Worm (Caenorhabditis elegans): Measurements from ENCODE around the gene col-99.

col-99 gene

ce11 chrIV:171036-171435 lies 23.3 kb upstream of the col-99 start:
- TF ChIP-seq nhr-25 (tag; optimal IDR thresholded peaks at IDR 0.05) (peak; percentile 20), nhr-21 (tag; optimal IDR thresholded peaks at IDR 0.05) (no peak)

DNA sequence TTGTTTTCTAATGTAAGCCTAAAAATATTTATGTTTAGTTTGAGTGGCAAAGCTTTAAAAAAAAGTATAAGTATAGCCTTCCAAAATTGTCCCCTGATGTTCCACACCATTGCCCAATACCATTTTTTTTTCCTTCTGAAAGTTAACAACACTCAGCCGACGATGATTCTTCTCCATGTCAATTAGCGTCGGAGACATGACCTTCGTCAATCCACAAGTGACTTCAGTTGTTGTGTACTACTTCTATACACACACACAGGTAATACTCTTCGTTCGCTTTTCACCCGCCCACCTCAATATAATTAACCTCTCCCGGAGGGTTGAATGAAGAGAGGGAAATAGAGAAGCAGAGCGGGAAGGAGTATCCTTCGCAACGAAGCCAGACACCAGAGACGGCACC lies 17.1 kb upstream of the col-99 start, which contains the start of gene cutl-24:
cutl-24 (plus strand) TSS at position 301 of the 400 bp plus-strand sequence.
- TF ChIP-seq peb-1 (tag; optimal IDR thresholded peaks at IDR 0.05) (no peak), nhr-21 (tag; optimal IDR thresholded peaks at IDR 0.05) (no peak), elt-3 (tag; optimal IDR thresholded peaks at IDR 0.05) (no peak), ztf-1 (GFP tag; conservative IDR thresholded peaks at IDR 0.05) (no peak), nhr-23 (tag; optimal IDR thresholded peaks at IDR 0.05) (no peak), mab-5 (tag; optimal IDR thresholded peaks at IDR 0.05) (no peak), lin-13 (GFP tag; optimal IDR thresholded peaks at IDR 0.05) (no peak), ceh-16 (tag; optimal IDR thresholded peaks at IDR 0.05) (no peak), lin-39 (tag; optimal IDR thresholded peaks at IDR 0.05) (no peak)

DNA sequence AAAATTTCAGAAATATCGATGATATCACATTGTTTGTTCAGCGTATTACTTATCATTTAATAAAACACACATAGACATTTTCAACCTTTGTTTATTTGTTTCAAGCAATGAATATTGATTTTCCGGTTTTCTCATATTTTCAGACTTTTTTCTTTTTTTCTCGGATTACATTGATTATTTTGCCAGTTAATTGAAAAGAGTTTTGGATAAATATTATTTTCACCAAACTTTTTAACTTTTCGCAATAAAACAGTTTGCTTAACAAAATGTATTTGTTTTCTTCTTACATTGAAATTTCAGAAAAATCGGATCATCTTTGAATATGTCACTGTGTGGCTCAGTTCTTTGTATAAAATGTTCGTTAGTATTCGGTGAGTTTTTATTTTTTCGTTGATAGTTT lies 14.8 kb upstream of the col-99 start, which contains the start of gene Y38C1AA.6:
Y38C1AA.6 (plus strand) TSS at position 301 of the 400 bp plus-strand sequence.
- peak; percentile 22 for TF ChIP-seq fos-1 (tag; optimal IDR thresholded peaks at IDR 0.05)
- no peak for TF ChIP-seq R02D3.7 (tag; optimal IDR thresholded peaks at IDR 0.05)
- no peak for TF ChIP-seq lin-11 (tag; optimal IDR thresholded peaks at IDR 0.05)

DNA sequence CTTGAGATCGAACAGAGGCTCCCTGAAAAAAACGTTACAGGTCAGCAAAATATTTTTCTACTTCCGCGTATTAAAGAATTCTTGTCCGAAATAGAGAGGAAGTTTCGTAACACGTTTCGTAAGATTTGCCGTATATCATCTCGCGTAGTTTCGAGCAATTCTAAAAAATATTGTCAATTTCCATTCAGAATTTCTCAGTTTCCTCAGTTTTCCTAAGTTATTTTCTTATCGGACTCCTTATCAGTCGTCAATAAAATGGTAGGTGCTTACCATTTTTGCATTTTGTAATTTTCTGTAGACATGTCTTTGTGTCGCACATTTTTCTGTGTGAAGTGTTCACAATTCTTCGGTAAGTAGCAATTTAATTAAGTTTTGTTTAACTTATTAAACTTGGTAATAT lies 12.1 kb upstream of the col-99 start, which contains the start of gene Y38C1AA.19:
Y38C1AA.19 (plus strand) TSS at position 301 of the 400 bp plus-strand sequence.
- TF ChIP-seq nhr-237 (tag; optimal IDR thresholded peaks at IDR 0.05) (no peak), lin-39 (tag; optimal IDR thresholded peaks at IDR 0.05) (no peak)

- TF ChIP-seq nhr-12 (tag; optimal IDR thresholded peaks at IDR 0.05) = no peak
- no peak for TF ChIP-seq nhr-129 (tag; optimal IDR thresholded peaks at IDR 0.05)
- no peak for TF ChIP-seq peb-1 (tag; optimal IDR thresholded peaks at IDR 0.05)
- TF ChIP-seq mbf-1 (tag; optimal IDR thresholded peaks at IDR 0.05) = no peak
- no peak for TF ChIP-seq sma-3 (GFP tag; optimal IDR thresholded peaks at IDR 0.05)
- TF ChIP-seq ztf-11 (tag; optimal IDR thresholded peaks at IDR 0.05) = no peak
- no peak for TF ChIP-seq ceh-16 (tag; optimal IDR thresholded peaks at IDR 0.05)
- TF ChIP-seq nhr-6 (tag; optimal IDR thresholded peaks at IDR 0.05) = no peak
- no peak for TF ChIP-seq blmp-1 (tag; optimal IDR thresholded peaks at IDR 0.05; ENCODE audit: insufficient read depth)
- no peak for TF ChIP-seq sem-4 (tag; optimal IDR thresholded peaks at IDR 0.05)
- TF ChIP-seq lin-13 (GFP tag; optimal IDR thresholded peaks at IDR 0.05) = no peak
Observed at ce11 chrIV:158662-159061, 10.9 kb upstream of the col-99 start, which contains the start of gene Y38C1AA.7. Gene Y38C1AA.7 (plus strand): TSS chrIV:158962.

DNA sequence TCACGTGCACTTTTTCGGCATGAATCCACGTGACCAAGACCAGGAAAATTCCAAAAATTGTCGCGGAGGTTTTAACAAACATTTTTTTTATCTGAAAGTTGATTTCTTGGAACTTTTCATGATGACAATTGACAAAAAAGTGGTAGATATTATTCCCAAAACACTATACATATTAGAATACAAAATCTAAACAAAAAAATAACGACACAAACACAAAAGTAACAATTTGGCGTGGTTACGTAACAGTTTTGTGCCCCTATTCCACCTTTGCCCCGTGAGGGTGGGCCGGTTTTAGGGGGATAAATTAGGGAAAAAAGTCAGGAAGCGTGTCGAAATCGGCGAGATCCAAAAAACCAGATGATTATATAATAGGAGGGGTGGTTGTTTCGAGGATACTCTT lies 10.1 kb upstream of the col-99 start, which contains the start of gene gegf-1:
gegf-1 (minus strand) TSS at position 101 of the 400 bp plus-strand sequence.
- TF ChIP-seq alr-1 (tag; optimal IDR thresholded peaks at IDR 0.05) (no peak), sma-9 (GFP tag; optimal IDR thresholded peaks at IDR 0.05) (no peak), sma-9 (tag; optimal IDR thresholded peaks at IDR 0.05) (no peak), nhr-25 (tag; optimal IDR thresholded peaks at IDR 0.05) (no peak), peb-1 (tag; optimal IDR thresholded peaks at IDR 0.05) (no peak), sem-4 (tag; optimal IDR thresholded peaks at IDR 0.05) (no peak), elt-1 (tag; optimal IDR thresholded peaks at IDR 0.05) (no peak), nhr-237 (tag; optimal IDR thresholded peaks at IDR 0.05) (no peak), unc-62 (GFP tag; optimal IDR thresholded peaks at IDR 0.05) (no peak), lin-39 (tag; optimal IDR thresholded peaks at IDR 0.05) (no peak), nhr-12 (tag; optimal IDR thresholded peaks at IDR 0.05) (no peak), zag-1 (tag; optimal IDR thresholded peaks at IDR 0.05) (no peak), mab-5 (tag; optimal IDR thresholded peaks at IDR 0.05) (no peak), gmeb-1 (tag; optimal IDR thresholded peaks at IDR 0.05) (no peak), ceh-16 (tag; optimal IDR thresholded peaks at IDR 0.05) (no peak), dmd-4 (tag; optimal IDR thresholded peaks at IDR 0.05) (no peak), skn-1 (tag; optimal IDR thresholded peaks at IDR 0.05) (no peak)

DNA sequence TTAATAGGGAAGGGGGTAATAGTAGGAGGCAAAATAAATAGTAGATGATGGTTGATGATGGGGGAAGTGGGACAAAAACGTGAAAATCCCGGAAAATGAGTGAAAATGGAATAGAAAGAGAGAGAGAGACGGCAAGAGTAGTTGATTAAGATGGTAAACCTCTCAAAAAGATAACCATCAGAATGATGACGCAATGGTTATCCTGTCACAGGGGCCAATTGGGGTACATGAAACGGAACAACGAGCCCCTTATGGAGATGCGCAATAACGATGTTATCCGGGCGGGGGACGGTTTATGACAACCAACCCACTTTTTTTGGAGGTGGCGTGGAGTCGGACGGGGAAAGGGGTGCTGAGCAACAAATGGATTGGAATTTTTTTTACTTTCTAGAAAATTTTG lies 2.1 kb upstream of the col-99 start:
- TF ChIP-seq ztf-1 (GFP tag; conservative IDR thresholded peaks at IDR 0.05) (no peak), elt-1 (tag; optimal IDR thresholded peaks at IDR 0.05) (no peak), crh-2 (tag; optimal IDR thresholded peaks at IDR 0.05) (no peak), nhr-10 (tag; optimal IDR thresholded peaks at IDR 0.05) (no peak), elt-3 (tag; optimal IDR thresholded peaks at IDR 0.05) (no peak), unc-62 (GFP tag; optimal IDR thresholded peaks at IDR 0.05) (no peak), gmeb-1 (tag; optimal IDR thresholded peaks at IDR 0.05) (no peak), sem-4 (tag; optimal IDR thresholded peaks at IDR 0.05) (no peak), mdl-1 (tag; optimal IDR thresholded peaks at IDR 0.05) (no peak), nhr-23 (tag; optimal IDR thresholded peaks at IDR 0.05) (no peak)

Data from whole organism, L2 larva.